Worm (Caenorhabditis elegans): ENCODE measurements around the gene C25H3.15.

C25H3.15 gene

ce11 chrII:5696218-5696617 lies 31.1 kb downstream of the C25H3.15 start:
- TF ChIP-seq hlh-13 (GFP tag; optimal IDR thresholded peaks at IDR 0.05), result no peak
- TF ChIP-seq ceh-45 (GFP tag; IDR thresholded peaks at IDR 0.05), result no peak

- no peak for TF ChIP-seq eyg-1 (tag; optimal IDR thresholded peaks at IDR 0.05)
- TF ChIP-seq sdc-2 (tag; optimal IDR thresholded peaks at IDR 0.05), result no peak
- TF ChIP-seq nhr-232 (tag; optimal IDR thresholded peaks at IDR 0.05), result no peak
- TF ChIP-seq pha-4 (tag; optimal IDR thresholded peaks at IDR 0.05), result no peak
- TF ChIP-seq C08G9.2 (tag; optimal IDR thresholded peaks at IDR 0.05), result no peak
- no peak for TF ChIP-seq ceh-34 (tag; optimal IDR thresholded peaks at IDR 0.05)
- TF ChIP-seq hlh-8 (tag; optimal IDR thresholded peaks at IDR 0.05), result no peak
- no peak for TF ChIP-seq ceh-48 (tag; optimal IDR thresholded peaks at IDR 0.05)
- TF ChIP-seq ref-2 (tag; optimal IDR thresholded peaks at IDR 0.05), result no peak
- no peak for TF ChIP-seq rnt-1 (tag; optimal IDR thresholded peaks at IDR 0.05)
- TF ChIP-seq sox-4 (tag; optimal IDR thresholded peaks at IDR 0.05), result no peak
- no peak for TF ChIP-seq unc-86 (tag; optimal IDR thresholded peaks at IDR 0.05)
- TF ChIP-seq gmeb-2 (tag; optimal IDR thresholded peaks at IDR 0.05), result no peak
- no peak for TF ChIP-seq hlh-30 (tag; optimal IDR thresholded peaks at IDR 0.05; ENCODE audit: insufficient read depth)
- TF ChIP-seq C38D4.7 (GFP tag; optimal IDR thresholded peaks at IDR 0.05), result no peak
- no peak for TF ChIP-seq pat-9 (tag; optimal IDR thresholded peaks at IDR 0.05)
- TF ChIP-seq unc-55 (GFP tag; optimal IDR thresholded peaks at IDR 0.05), result no peak
Measured at ce11 chrII:5697338-5697737, 32.2 kb downstream of the C25H3.15 start.

- TF ChIP-seq elt-2 (tag; optimal IDR thresholded peaks at IDR 0.05), result peak; percentile 29
- no peak for TF ChIP-seq fkh-10 (GFP tag; optimal IDR thresholded peaks at IDR 0.05)
Measured at ce11 chrII:5698254-5698653, 33.1 kb downstream of the C25H3.15 start.

ce11 chrII:5698869-5699268 lies 33.7 kb downstream of the C25H3.15 start, which contains the start of the genes C25H3.10 and C25H3.1:
TSS of gene C25H3.10 (minus strand) at chrII:5698969.
TSS of gene C25H3.1 (plus strand) at chrII:5699071.
- TF ChIP-seq pat-9 (tag; optimal IDR thresholded peaks at IDR 0.05), result no peak
- TF ChIP-seq ceh-6 (GFP tag; optimal IDR thresholded peaks at IDR 0.05), result no peak
- TF ChIP-seq fkh-6 (tag; optimal IDR thresholded peaks at IDR 0.05), result no peak
- TF ChIP-seq K02D7.2 (tag; optimal IDR thresholded peaks at IDR 0.05), result no peak
- TF ChIP-seq sox-4 (tag; optimal IDR thresholded peaks at IDR 0.05), result no peak
- TF ChIP-seq pha-2 (tag; optimal IDR thresholded peaks at IDR 0.05), result no peak
- no peak for TF ChIP-seq ceh-2 (tag; optimal IDR thresholded peaks at IDR 0.05)
- TF ChIP-seq rnt-1 (tag; optimal IDR thresholded peaks at IDR 0.05), result no peak
- TF ChIP-seq pha-4 (tag; optimal IDR thresholded peaks at IDR 0.05), result no peak
- TF ChIP-seq ceh-9 (tag; optimal IDR thresholded peaks at IDR 0.05), result no peak
- TF ChIP-seq hlh-6 (tag; optimal IDR thresholded peaks at IDR 0.05), result no peak
- no peak for TF ChIP-seq nfya-1 (tag; optimal IDR thresholded peaks at IDR 0.05)
- TF ChIP-seq ref-2 (tag; optimal IDR thresholded peaks at IDR 0.05), result no peak
- TF ChIP-seq lim-6 (tag; optimal IDR thresholded peaks at IDR 0.05), result no peak
- no peak for TF ChIP-seq ceh-34 (tag; optimal IDR thresholded peaks at IDR 0.05)

- TF ChIP-seq ama-1 (optimal IDR thresholded peaks at IDR 0.05), result peak; percentile 66
- no peak for TF ChIP-seq ceh-22 (tag; optimal IDR thresholded peaks at IDR 0.05)
- TF ChIP-seq dve-1 (tag; optimal IDR thresholded peaks at IDR 0.05), result peak; percentile 39
- peak; percentile 21 for TF ChIP-seq elt-2 (tag; optimal IDR thresholded peaks at IDR 0.05)
- TF ChIP-seq hlh-30 (tag; optimal IDR thresholded peaks at IDR 0.05; ENCODE audit: insufficient read depth), result peak; percentile 15
- TF ChIP-seq fax-1 (tag; optimal IDR thresholded peaks at IDR 0.05), result no peak
Measured at ce11 chrII:5701485-5701884, 36.4 kb downstream of the C25H3.15 start.
